Worm (Caenorhabditis elegans): ENCODE measurements around the gene C42D8.9.

DNA sequence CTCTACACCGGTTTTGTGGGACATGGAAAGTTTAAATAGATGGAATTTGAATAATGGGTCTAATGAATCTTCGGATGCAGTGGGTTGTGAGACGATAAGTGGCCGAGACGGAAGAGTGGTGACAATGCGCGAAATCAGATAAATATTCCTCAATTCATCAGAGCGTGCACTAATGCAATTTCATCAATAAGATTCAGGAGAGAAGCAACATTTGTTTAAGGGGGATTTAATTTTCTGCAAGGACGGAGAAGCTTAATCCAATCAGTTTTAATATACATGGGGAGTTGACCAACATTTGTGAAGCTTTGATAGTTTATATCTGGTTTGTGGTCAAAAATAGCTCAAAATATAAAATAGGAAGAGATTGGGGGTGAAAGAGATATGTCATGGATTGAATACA, 22.6 kb upstream of the C42D8.9 start:
- no peak for TF ChIP-seq spr-3 (GFP tag; optimal IDR thresholded peaks at IDR 0.05)
- no peak for TF ChIP-seq F37D6.2 (tag; optimal IDR thresholded peaks at IDR 0.05)
- TF ChIP-seq zip-2 (tag; optimal IDR thresholded peaks at IDR 0.05) = no peak
- no peak for TF ChIP-seq pqm-1 (tag; optimal IDR thresholded peaks at IDR 0.05)
- no peak for TF ChIP-seq unc-39 (tag; optimal IDR thresholded peaks at IDR 0.05)
- no peak for TF ChIP-seq mep-1 (tag; optimal IDR thresholded peaks at IDR 0.05)
- TF ChIP-seq dmd-6 (GFP tag; IDR thresholded peaks at IDR 0.05) = no peak
- TF ChIP-seq ces-1 (GFP tag; optimal IDR thresholded peaks at IDR 0.05) = peak; percentile 83
- no peak for TF ChIP-seq spr-1 (tag; optimal IDR thresholded peaks at IDR 0.05)
- no peak for TF ChIP-seq pha-4 (GFP tag; IDR thresholded peaks at IDR 0.05)
- no peak for TF ChIP-seq pha-4 (tag; optimal IDR thresholded peaks at IDR 0.05)
- TF ChIP-seq egl-27 (tag; optimal IDR thresholded peaks at IDR 0.05) = no peak
